Worm (Caenorhabditis elegans) whole organism, early embryonic: ENCODE measurements around the gene C27D8.4.

Experiments used
- B0310.2 ChIP-seq: sonication (generic microtip); optimal IDR thresholded peaks from 2 replicates; lab custom pipeline; 2016; ENCODE audit warnings: mild to moderate bottlenecking, missing genetic modification characterization, missing compliant biosample characterization
- ama-1 ChIP-seq: fragments of 150-350 bp; optimal IDR thresholded peaks from 2 replicates; lab custom pipeline; 2014
- ets-7 ChIP-seq: sonication (generic microtip); optimal IDR thresholded peaks from 2 replicates; lab custom pipeline; 2016; ENCODE audit warnings: missing genotype, missing genetic modification characterization, missing compliant biosample characterization
- flt-1 ChIP-seq: fragments of 200-800 bp; sonication (Bioruptor generic); IDR thresholded peaks from 2 replicates; pipeline ENCODE4 v1.3.6; 2022; ENCODE audit warnings: missing genetic modification characterization, missing compliant biosample characterization
- hmg-4 ChIP-seq: fragments of 200-800 bp; sonication (Bioruptor generic); optimal IDR thresholded peaks from 2 replicates; lab custom pipeline; 2018; ENCODE audit warnings: mild to moderate bottlenecking, missing genetic modification characterization, missing compliant biosample characterization
- pes-1 ChIP-seq: fragments of 200-800 bp; sonication (Bioruptor generic); IDR thresholded peaks from 2 replicates; pipeline ENCODE4 v1.3.6; 2022; ENCODE audit warnings: missing genetic modification reagents, missing genetic modification characterization, missing compliant biosample characterization
- sea-1 ChIP-seq: fragments of 200-800 bp; sonication (Bioruptor generic); conservative IDR thresholded peaks from 2 replicates; pipeline ENCODE4 v1.3.6; 2022; ENCODE audit warnings: missing genetic modification characterization, missing compliant biosample characterization
- tbx-11 ChIP-seq: fragments of 200-800 bp; sonication (Bioruptor generic); IDR thresholded peaks from 2 replicates; pipeline ENCODE4 v1.3.6; 2022; ENCODE audit warnings: missing genetic modification characterization, missing compliant biosample characterization

DNA sequence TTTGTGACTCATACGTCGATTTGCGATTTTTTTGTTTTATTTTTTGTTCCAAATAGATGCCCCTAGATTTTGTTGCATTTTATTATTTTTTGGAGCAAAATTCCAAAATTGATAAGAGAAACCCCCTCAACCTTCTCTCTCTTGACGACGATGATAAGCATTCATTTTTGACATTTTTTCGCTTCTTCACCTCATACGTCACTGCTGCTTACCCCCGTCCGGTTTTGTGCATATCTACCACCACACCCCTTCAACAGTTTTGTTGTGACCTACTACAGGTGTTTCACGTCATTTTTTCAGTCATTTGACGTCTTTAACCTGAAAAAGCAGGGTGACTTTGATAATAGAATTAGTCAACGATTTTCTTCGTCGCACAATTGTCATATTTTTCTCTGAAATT is 5.0 kb upstream of the C27D8.4 start:
- TF ChIP-seq ama-1 (lab: Kevin White, UChicago) (no peak), B0310.2 (tag; lab: Kevin White, UChicago) (no peak), hmg-4 (GFP tag; lab: Kevin White, UChicago) (no peak), tbx-11 (GFP tag; lab: Robert Waterston, UW) (no peak), sea-1 (GFP tag; lab: Robert Waterston, UW) (no peak), pes-1 (GFP tag; lab: Robert Waterston, UW) (no peak), flt-1 (GFP tag; lab: Robert Waterston, UW) (no peak), ets-7 (no peak)
